Fruit fly (Drosophila melanogaster) whole organism, pupa: ENCODE results near the gene CG1572.
A peak's percentile ranks its signal among the peaks of the same experiment; 100 is the strongest.

Source experiments
- CG10348 ChIP-seq: fragments of 200-800 bp; sonication (Bioruptor generic); IDR thresholded peaks from 2 replicates; pipeline ENCODE4 v1.3.6; 2022; ENCODE audit warnings: missing biosample characterization, missing genetic modification characterization
- CG12605 ChIP-seq: fragments of 200-800 bp; sonication (Bioruptor generic); IDR thresholded peaks from 2 replicates; pipeline ENCODE4 v1.3.6; 2022; ENCODE audit warnings: missing biosample characterization, missing genetic modification characterization
- CG13204 ChIP-seq: fragments of 200-800 bp; sonication (Bioruptor generic); optimal IDR thresholded peaks from 2 replicates; lab custom pipeline; 2018; ENCODE audit warnings: missing biosample characterization, mild to moderate bottlenecking, missing genetic modification characterization, moderate library complexity
- CG14655 ChIP-seq: fragments of 200-800 bp; sonication (Bioruptor generic); optimal IDR thresholded peaks from 3 replicates; lab custom pipeline; 2017; ENCODE audit warnings: mild to moderate bottlenecking, missing biosample characterization, missing genetic modification reagents, missing genetic modification characterization
- CG15710 ChIP-seq: fragments of 200-800 bp; sonication (Bioruptor generic); optimal IDR thresholded peaks from 2 replicates; lab custom pipeline; 2018; ENCODE audit warnings: missing biosample characterization, mild to moderate bottlenecking, missing genetic modification characterization, moderate library complexity
- CG17806 ChIP-seq: fragments of 200-800 bp; sonication (Bioruptor generic); optimal IDR thresholded peaks from 2 replicates; lab custom pipeline; 2018; ENCODE audit warnings: missing biosample characterization, mild to moderate bottlenecking, missing genetic modification characterization, moderate library complexity
- CG32121 ChIP-seq: fragments of 200-800 bp; sonication (Bioruptor generic); IDR thresholded peaks from 2 replicates; pipeline ENCODE4 v1.3.6; 2022; ENCODE audit warnings: missing biosample characterization, missing genetic modification characterization
- CG34367 ChIP-seq: fragments of 200-800 bp; sonication (Bioruptor generic); optimal IDR thresholded peaks from 2 replicates; lab custom pipeline; 2018; ENCODE audit warnings: missing biosample characterization, mild to moderate bottlenecking, missing genetic modification characterization
- CG4496 ChIP-seq: fragments of 200-800 bp; sonication (Bioruptor generic); IDR thresholded peaks from 3 replicates; pipeline ENCODE4 v1.3.6; 2022; ENCODE audit warnings: missing biosample characterization, missing genetic modification characterization
- CG8159 ChIP-seq: fragments of 200-800 bp; sonication (Bioruptor generic); optimal IDR thresholded peaks from 3 replicates; lab custom pipeline; 2018; ENCODE audit warnings: missing biosample characterization, mild to moderate bottlenecking, missing genetic modification characterization, moderate library complexity
- CG8301 ChIP-seq: fragments of 200-800 bp; sonication (Bioruptor generic); optimal IDR thresholded peaks from 2 replicates; lab custom pipeline; 2018; ENCODE audit warnings: missing biosample characterization, mild to moderate bottlenecking, missing genetic modification characterization
- CG9948 ChIP-seq: fragments of 200-800 bp; sonication (Bioruptor generic); optimal IDR thresholded peaks from 2 replicates; lab custom pipeline; 2018; ENCODE audit warnings: missing biosample characterization, mild to moderate bottlenecking, missing genetic modification characterization, moderate library complexity
- D1 ChIP-seq: fragments of 200-800 bp; sonication (Bioruptor generic); optimal IDR thresholded peaks from 2 replicates; lab custom pipeline; 2018; ENCODE audit warnings: missing biosample characterization, mild to moderate bottlenecking, missing genetic modification characterization, moderate library complexity
- EcR ChIP-seq: fragments of 200-800 bp; sonication (Bioruptor generic); optimal IDR thresholded peaks from 3 replicates; lab custom pipeline; 2019; ENCODE audit warnings: missing biosample characterization, missing genetic modification characterization, mild to moderate bottlenecking, moderate library complexity, missing genetic modification reagents
- Ets98B ChIP-seq: fragments of 200-800 bp; sonication (Bioruptor generic); IDR thresholded peaks from 2 replicates; pipeline ENCODE4 v1.3.6; 2022; ENCODE audit warnings: missing biosample characterization, missing genetic modification characterization
- Pif1A ChIP-seq: fragments of 200-800 bp; sonication (Bioruptor generic); optimal IDR thresholded peaks from 3 replicates; lab custom pipeline; 2016; ENCODE audit warnings: missing biosample characterization, missing genetic modification characterization
- Pif1B ChIP-seq: fragments of 200-800 bp; sonication (Bioruptor generic); optimal IDR thresholded peaks from 3 replicates; lab custom pipeline; 2016; ENCODE audit warnings: missing biosample characterization, missing genetic modification characterization
- Snoo ChIP-seq: fragments of 200-800 bp; sonication (Bioruptor generic); optimal IDR thresholded peaks from 3 replicates; lab custom pipeline; 2017; ENCODE audit warnings: missing biosample characterization, mild to moderate bottlenecking, missing genetic modification characterization, inconsistent platforms
- fd96Ca ChIP-seq: fragments of 200-800 bp; sonication (Bioruptor generic); IDR thresholded peaks from 3 replicates; pipeline ENCODE4 v1.3.6; 2022; ENCODE audit warnings: missing biosample characterization, missing genetic modification characterization
- gl ChIP-seq: fragments of 200-800 bp; sonication (Bioruptor generic); optimal IDR thresholded peaks from 2 replicates; lab custom pipeline; 2018; ENCODE audit warnings: missing biosample characterization, mild to moderate bottlenecking, missing genetic modification characterization
- rn ChIP-seq: fragments of 200-800 bp; sonication (Bioruptor generic); IDR thresholded peaks from 2 replicates; pipeline ENCODE4 v1.3.6; 2022; ENCODE audit warnings: missing biosample characterization, missing genetic modification characterization

CG1572 gene

dm6 chrX:11569956-11570695, 11.7 kb upstream of the CG1572 start, which contains the start of the genes Polr2A and CG11699:
TSS of gene Polr2A (minus strand) at chrX:11570326.
TSS of gene CG11699 (plus strand) at chrX:11570621.
- TF ChIP-seq rn (GFP tag; lab: Robert Waterston, UW): no peak
- TF ChIP-seq Snoo: peak; percentile 30
- peak; percentile 34 for TF ChIP-seq CG15710
- no peak for TF ChIP-seq CG17806 (tag; lab: Kevin White, UChicago)
- no peak for TF ChIP-seq D1 (tag; lab: Kevin White, UChicago)
- peak; percentile 13 for TF ChIP-seq EcR
- no peak for TF ChIP-seq CG13204 (GFP tag; lab: Kevin White, UChicago)
- TF ChIP-seq gl (tag; lab: Kevin White, UChicago): peak; percentile 16
- no peak for TF ChIP-seq fd96Ca (GFP tag; lab: Robert Waterston, UW)
- TF ChIP-seq CG12605: peak; percentile 52
- TF ChIP-seq CG4496 (GFP tag; lab: Robert Waterston, UW): peak; percentile 35; the same call in 1 of the 3 replicates
- peak; percentile 28 for TF ChIP-seq CG8301
- TF ChIP-seq CG8159: peak; percentile 29

- TF ChIP-seq CG8301 (no peak), CG4496 (GFP tag; lab: Robert Waterston, UW) (0 out of 3 replicates have a peak, but pooled peaks have one; percentile 12)
- TF ChIP-seq, all 21 proteins: peak for 1
These were observed 3.1 kb upstream of the CG1572 start, which contains the start of gene PGRP-SA for dm6 chrX:11561450-11562040. TSS of gene PGRP-SA (plus strand) at chrX:11561643.

- peak; percentile 56; the same call in 2 of the 3 replicates for TF ChIP-seq CG4496 (GFP tag; lab: Robert Waterston, UW)
- peak; percentile 72 for TF ChIP-seq CG32121 (GFP tag; lab: Robert Waterston, UW)
- peak; percentile 73 for TF ChIP-seq CG34367 (tag; lab: Kevin White, UChicago)
- peak; percentile 50 for TF ChIP-seq CG13204 (GFP tag; lab: Kevin White, UChicago)
- TF ChIP-seq Pif1A (GFP tag; lab: Kevin White, UChicago): peak; percentile 54
- TF ChIP-seq rn (GFP tag; lab: Robert Waterston, UW): peak; percentile 49; the same call in 1 of the 2 replicates
- TF ChIP-seq CG15710: peak; percentile 88
- TF ChIP-seq CG14655 (GFP tag; lab: Kevin White, UChicago): peak; percentile 87
- peak; percentile 43; the same call in 1 of the 2 replicates for TF ChIP-seq CG10348 (GFP tag; lab: Robert Waterston, UW)
- TF ChIP-seq D1 (tag; lab: Kevin White, UChicago): no peak
- TF ChIP-seq Pif1B (GFP tag; lab: Kevin White, UChicago): peak; percentile 53
- peak; percentile 80 for TF ChIP-seq CG8301
- TF ChIP-seq fd96Ca (GFP tag; lab: Robert Waterston, UW): peak; percentile 22; the same call in 1 of the 3 replicates
- TF ChIP-seq EcR: peak; percentile 34
- peak; percentile 80 for TF ChIP-seq CG17806 (tag; lab: Kevin White, UChicago)
- peak; percentile 74 for TF ChIP-seq Snoo
- TF ChIP-seq gl (tag; lab: Kevin White, UChicago): peak; percentile 47
- TF ChIP-seq CG8159: peak; percentile 90
- peak; percentile 36 for TF ChIP-seq CG12605
- TF ChIP-seq Ets98B (GFP tag; lab: Robert Waterston, UW): peak; percentile 41
- peak; percentile 83 for TF ChIP-seq CG9948
These were observed 1.6 kb upstream of the CG1572 start for dm6 chrX:11559728-11560724.

- TF ChIP-seq CG12605: no peak
- no peak for TF ChIP-seq Ets98B (GFP tag; lab: Robert Waterston, UW)
- TF ChIP-seq gl (tag; lab: Kevin White, UChicago): no peak
These were observed 1.7 kb downstream of the CG1572 start for dm6 chrX:11556774-11557173.

- TF ChIP-seq Ets98B (GFP tag; lab: Robert Waterston, UW) (0 out of 2 replicates have a peak, but pooled peaks have one; percentile 39), CG34367 (tag; lab: Kevin White, UChicago) (no peak), CG15710 (no peak), CG32121 (GFP tag; lab: Robert Waterston, UW) (no peak), CG17806 (tag; lab: Kevin White, UChicago) (no peak), CG12605 (peak; percentile 12; the same call in 1 of the 2 replicates), Pif1A (GFP tag; lab: Kevin White, UChicago) (peak; percentile 18), CG8301 (peak; percentile 15), Pif1B (GFP tag; lab: Kevin White, UChicago) (no peak), CG14655 (GFP tag; lab: Kevin White, UChicago) (peak; percentile 16), Snoo (peak; percentile 14)
These were observed 3.4 kb downstream of the CG1572 start for dm6 chrX:11555070-11555469.
